Fruit fly (Drosophila melanogaster) whole organism, embryonic: ENCODE data around the gene Polr2I.
A peak's percentile ranks its signal among the peaks of the same experiment; 100 is the strongest.

ENCODE experiments used
- Asciz ChIP-seq: fragments of 200-800 bp; sonication (Bioruptor generic); optimal IDR thresholded peaks from 2 replicates; lab custom pipeline; 2017; ENCODE audit warnings: missing biosample characterization, mild to moderate bottlenecking, missing genetic modification characterization, missing genetic modification reagents
- B-H1 ChIP-seq: fragments of 200-800 bp; sonication (Bioruptor generic); IDR thresholded peaks from 3 replicates; pipeline ENCODE4 v1.3.6; 2022; ENCODE audit warnings: missing biosample characterization, missing genetic modification characterization
- Blimp-1 ChIP-seq: fragments of 200-800 bp; sonication (Bioruptor generic); optimal IDR thresholded peaks from 3 replicates; lab custom pipeline; 2018; ENCODE audit warnings: missing biosample characterization, missing genetic modification characterization, mild to moderate bottlenecking, moderate library complexity, missing genetic modification reagents
- CG10654 ChIP-seq: fragments of 200-800 bp; sonication (Bioruptor generic); optimal IDR thresholded peaks from 2 replicates; lab custom pipeline; 2016; ENCODE audit warnings: missing biosample characterization, missing genetic modification characterization
- CG10979 ChIP-seq: fragments of 200-800 bp; sonication (Bioruptor generic); optimal IDR thresholded peaks from 2 replicates; lab custom pipeline; 2018; ENCODE audit warnings: missing biosample characterization, mild to moderate bottlenecking, missing genetic modification characterization, moderate library complexity
- CG12391 ChIP-seq: fragments of 200-800 bp; sonication (Bioruptor generic); optimal IDR thresholded peaks from 3 replicates; lab custom pipeline; 2018; ENCODE audit warnings: missing biosample characterization, mild to moderate bottlenecking, missing genetic modification characterization, moderate library complexity
- CG12659 ChIP-seq: fragments of 200-800 bp; sonication (Bioruptor generic); optimal IDR thresholded peaks from 3 replicates; lab custom pipeline; 2017; ENCODE audit warnings: mild to moderate bottlenecking, missing biosample characterization, missing genetic modification reagents, missing genetic modification characterization
- CG13424 ChIP-seq: fragments of 200-800 bp; sonication (Bioruptor generic); optimal IDR thresholded peaks from 2 replicates; lab custom pipeline; 2019; ENCODE audit warnings: missing biosample characterization, mild to moderate bottlenecking, missing genetic modification characterization, moderate library complexity
- CG15269 ChIP-seq: fragments of 200-800 bp; sonication (Bioruptor generic); optimal IDR thresholded peaks from 2 replicates; lab custom pipeline; 2018; ENCODE audit warnings: missing biosample characterization, mild to moderate bottlenecking, missing genetic modification characterization, moderate library complexity
- CG1602 ChIP-seq: fragments of 200-800 bp; sonication (Bioruptor generic); optimal IDR thresholded peaks from 3 replicates; lab custom pipeline; 2016; ENCODE audit warnings: missing biosample characterization, missing genetic modification characterization
- CG17359 ChIP-seq: fragments of 200-800 bp; sonication (Bioruptor generic); optimal IDR thresholded peaks from 3 replicates; lab custom pipeline; 2018; ENCODE audit warnings: missing biosample characterization, mild to moderate bottlenecking, missing genetic modification characterization, moderate library complexity
- CG17568 ChIP-seq: fragments of 200-800 bp; sonication (Bioruptor generic); optimal IDR thresholded peaks from 2 replicates; lab custom pipeline; 2018; ENCODE audit warnings: missing biosample characterization, mild to moderate bottlenecking, missing genetic modification characterization, moderate library complexity
- CG17829 ChIP-seq: fragments of 200-800 bp; optimal IDR thresholded peaks from 2 replicates; lab custom pipeline; 2019; ENCODE audit warnings: missing biosample characterization, mild to moderate bottlenecking, missing genetic modification characterization, moderate library complexity
- CG18262 ChIP-seq: fragments of 200-800 bp; optimal IDR thresholded peaks from 3 replicates; lab custom pipeline; 2019; ENCODE audit warnings: missing biosample characterization, mild to moderate bottlenecking, missing genetic modification characterization, moderate library complexity
- CG18599 ChIP-seq: fragments of 200-800 bp; sonication (Bioruptor generic); optimal IDR thresholded peaks from 3 replicates; lab custom pipeline; 2017; ENCODE audit warnings: missing biosample characterization, missing genetic modification characterization, mild to moderate bottlenecking, moderate library complexity, missing genetic modification reagents
- CG31441 ChIP-seq: fragments of 200-800 bp; sonication (Bioruptor generic); IDR thresholded peaks from 2 replicates; pipeline ENCODE4 v1.3.6; 2022; ENCODE audit warnings: missing biosample characterization, missing genetic modification characterization
- CG32772 ChIP-seq: fragments of 200-800 bp; sonication (Bioruptor generic); IDR thresholded peaks from 2 replicates; pipeline ENCODE4 v1.3.6; 2022; ENCODE audit warnings: missing biosample characterization, missing genetic modification characterization
- CG34224 ChIP-seq: fragments of 200-800 bp; sonication (Bioruptor generic); IDR thresholded peaks from 3 replicates; pipeline ENCODE4 v1.3.6; 2022; ENCODE audit warnings: missing biosample characterization, missing genetic modification characterization; ENCODE audit not compliant: partially characterized antibody
- CG4328 ChIP-seq: fragments of 200-800 bp; sonication (Bioruptor generic); optimal IDR thresholded peaks from 3 replicates; lab custom pipeline; 2017; ENCODE audit warnings: missing biosample characterization, missing genetic modification reagents, missing genetic modification characterization
- CG7745 ChIP-seq: fragments of 200-800 bp; sonication (Bioruptor generic); optimal IDR thresholded peaks from 2 replicates; lab custom pipeline; 2018; ENCODE audit warnings: missing biosample characterization, mild to moderate bottlenecking, missing genetic modification characterization, moderate library complexity
- CG8281 ChIP-seq: fragments of 200-800 bp; sonication (Bioruptor generic); optimal IDR thresholded peaks from 2 replicates; lab custom pipeline; 2018; ENCODE audit warnings: missing biosample characterization, mild to moderate bottlenecking, missing genetic modification characterization, moderate library complexity
- CG9437 ChIP-seq: fragments of 200-800 bp; sonication (Bioruptor generic); optimal IDR thresholded peaks from 2 replicates; lab custom pipeline; 2018; ENCODE audit warnings: missing biosample characterization, mild to moderate bottlenecking, missing genetic modification characterization
- Gug ChIP-seq: fragments of 200-800 bp; sonication (Bioruptor generic); IDR thresholded peaks from 4 replicates; pipeline ENCODE4 v1.3.6; 2022; ENCODE audit warnings: missing biosample characterization, missing genetic modification characterization
- HHEX ChIP-seq: fragments of 200-800 bp; sonication (Bioruptor generic); optimal IDR thresholded peaks from 3 replicates; lab custom pipeline; 2017; ENCODE audit warnings: missing biosample characterization, mild to moderate bottlenecking, missing genetic modification characterization, missing genetic modification reagents
- Hr51 ChIP-seq, 2 experiments: fragments of 200-800 bp; sonication (Bioruptor generic); optimal IDR thresholded peaks; 2 replicates in 1 of 2; 3 replicates in 1 of 2; lab custom pipeline; 2016 to 2018; ENCODE audit warnings: missing biosample characterization in 2 of 2, missing genetic modification characterization in 2 of 2, mild to moderate bottlenecking in 1 of 2, moderate library complexity in 1 of 2
- Hsf ChIP-seq: fragments of 200-800 bp; sonication (Bioruptor generic); optimal IDR thresholded peaks from 3 replicates; lab custom pipeline; 2016; ENCODE audit warnings: missing biosample characterization, missing genetic modification characterization
- Med ChIP-seq: fragments of 200-800 bp; sonication (Bioruptor generic); peaks from one replicate; lab custom pipeline; 2016; ENCODE audit warnings: missing biosample characterization, missing genetic modification characterization, mild to moderate bottlenecking, inconsistent platforms, moderate library complexity
- Ptx1 ChIP-seq: fragments of 200-800 bp; sonication (Bioruptor generic); IDR thresholded peaks from 2 replicates; pipeline ENCODE4 v1.3.6; 2022; ENCODE audit warnings: missing biosample characterization, missing genetic modification characterization
- Sox102F ChIP-seq: fragments of 200-800 bp; sonication (Bioruptor generic); optimal IDR thresholded peaks from 2 replicates; lab custom pipeline; 2018; ENCODE audit warnings: missing biosample characterization, mild to moderate bottlenecking, missing genetic modification characterization, moderate library complexity
- Ssrp ChIP-seq: fragments of 200-800 bp; sonication (Bioruptor generic); optimal IDR thresholded peaks from 2 replicates; lab custom pipeline; 2018; ENCODE audit warnings: missing biosample characterization, mild to moderate bottlenecking, missing genetic modification characterization, moderate library complexity
- Xbp1 ChIP-seq: fragments of 200-800 bp; sonication (Bioruptor generic); optimal IDR thresholded peaks from 3 replicates; lab custom pipeline; 2016; ENCODE audit warnings: missing biosample characterization, mild to moderate bottlenecking, missing genetic modification characterization
- aop ChIP-seq: fragments of 200-800 bp; sonication (Bioruptor generic); IDR thresholded peaks from 2 replicates; pipeline ENCODE4 v1.3.6; 2022; ENCODE audit warnings: missing biosample characterization, missing genetic modification characterization
- bcd ChIP-seq: fragments of 200-800 bp; sonication (Bioruptor generic); optimal IDR thresholded peaks from 2 replicates; lab custom pipeline; 2017; ENCODE audit warnings: missing biosample characterization, mild to moderate bottlenecking, missing genetic modification characterization
- bsh ChIP-seq, 2 experiments: fragments of 200-800 bp; sonication (Bioruptor generic); optimal IDR thresholded peaks; 2 replicates each; lab custom pipeline; 2017 to 2018; ENCODE audit warnings: mild to moderate bottlenecking in 2 of 2, missing biosample characterization in 2 of 2, missing genetic modification characterization in 2 of 2, moderate library complexity in 1 of 2
- cg ChIP-seq: fragments of 200-800 bp; sonication (Bioruptor generic); optimal IDR thresholded peaks from 3 replicates; lab custom pipeline; 2019; ENCODE audit warnings: missing biosample characterization, mild to moderate bottlenecking, missing genetic modification characterization, moderate library complexity
- ci ChIP-seq: fragments of 200-800 bp; sonication (Bioruptor generic); IDR thresholded peaks from 3 replicates; pipeline ENCODE4 v1.3.6; 2022; ENCODE audit warnings: missing biosample characterization, missing genetic modification characterization
- dmrt11E ChIP-seq: fragments of 200-800 bp; sonication (Bioruptor generic); optimal IDR thresholded peaks from 3 replicates; lab custom pipeline; 2018; ENCODE audit warnings: missing biosample characterization, mild to moderate bottlenecking, missing genetic modification characterization, moderate library complexity
- gem ChIP-seq: fragments of 200-800 bp; sonication (Bioruptor generic); optimal IDR thresholded peaks from 2 replicates; lab custom pipeline; 2019; ENCODE audit warnings: missing biosample characterization, mild to moderate bottlenecking, missing genetic modification characterization, moderate library complexity
- lmd ChIP-seq: fragments of 200-800 bp; sonication (Bioruptor generic); IDR thresholded peaks from 2 replicates; pipeline ENCODE4 v1.3.6; 2022; ENCODE audit warnings: missing biosample characterization, missing genetic modification characterization
- lola ChIP-seq, 3 experiments: fragments of >200 bp in 2 of 3; fragments of 200-800 bp in 1 of 3; sonication (Bioruptor generic) in 1 of 3; optimal IDR thresholded peaks; 2 replicates each; lab custom pipeline; 2017 to 2019; ENCODE audit warnings: missing biosample characterization in 3 of 3, missing genetic modification characterization in 3 of 3, mild to moderate bottlenecking in 1 of 3, moderate library complexity in 1 of 3
- maf-S ChIP-seq: fragments of 200-800 bp; sonication (Bioruptor generic); optimal IDR thresholded peaks from 2 replicates; lab custom pipeline; 2016; ENCODE audit warnings: missing biosample characterization, missing genetic modification characterization
- onecut ChIP-seq: fragments of 200-800 bp; sonication (Bioruptor generic); IDR thresholded peaks from 2 replicates; pipeline ENCODE4 v1.3.6; 2022; ENCODE audit warnings: missing biosample characterization, missing genetic modification characterization
- org-1 ChIP-seq: fragments of 200-800 bp; sonication (Bioruptor generic); optimal IDR thresholded peaks from 2 replicates; lab custom pipeline; 2017; ENCODE audit warnings: missing biosample characterization, missing genetic modification characterization
- pan ChIP-seq, 4 experiments: fragments of >200 bp in 3 of 4; fragments of 200-800 bp in 1 of 4; sonication (Bioruptor generic) in 1 of 4; optimal IDR thresholded peaks in 3 of 4; IDR thresholded peaks in 1 of 4; 2 replicates each; pipeline versions ENCODE4 v1.3.6 to Lab custom; 2017 to 2022; ENCODE audit warnings: missing biosample characterization in 2 of 4, missing genetic modification characterization in 2 of 4, mixed read lengths in 1 of 4
- phol ChIP-seq: fragments of 200-800 bp; sonication (Bioruptor generic); optimal IDR thresholded peaks from 3 replicates; lab custom pipeline; 2018; ENCODE audit warnings: missing biosample characterization, mild to moderate bottlenecking, missing genetic modification characterization, moderate library complexity
- sens ChIP-seq: fragments of 200-800 bp; sonication (Bioruptor generic); peaks from one replicate; lab custom pipeline; 2016; ENCODE audit warnings: missing biosample characterization, missing genetic modification characterization
- twi ChIP-seq: fragments of 200-800 bp; optimal IDR thresholded peaks from 2 replicates; lab custom pipeline; 2019; ENCODE audit warnings: missing biosample characterization, mild to moderate bottlenecking, missing genetic modification characterization, moderate library complexity
- unpg ChIP-seq: fragments of 200-800 bp; sonication (Bioruptor generic); optimal IDR thresholded peaks from 3 replicates; lab custom pipeline; 2018; ENCODE audit warnings: missing biosample characterization, mild to moderate bottlenecking, missing genetic modification characterization, moderate library complexity

The Polr2I gene

DNA sequence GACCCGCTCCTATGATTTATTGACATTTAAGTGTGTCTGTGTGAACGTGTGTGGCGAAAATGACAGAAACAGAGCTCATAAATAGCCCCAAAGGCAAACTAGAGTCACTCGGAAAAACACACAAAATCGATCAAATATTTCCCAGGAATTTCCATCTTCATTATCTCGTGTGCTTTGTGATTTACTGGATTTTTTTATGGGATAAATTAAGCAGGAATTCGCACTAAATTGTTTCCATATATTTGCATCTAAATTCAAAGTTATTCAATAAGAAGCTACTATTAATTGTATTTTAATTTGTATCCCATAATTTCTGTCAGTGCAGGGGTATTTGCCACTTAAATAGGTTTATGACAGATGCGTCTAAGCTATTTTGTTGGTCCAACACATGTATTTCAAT is 23.8 kb downstream of the Polr2I start (continued):
- TF ChIP-seq lola (GFP tag; optimal IDR thresholded peaks at IDR 0.05; lab: Kevin White, UChicago) (peak in 1 of 3 experiments; percentile 13), CG7745 (tag; lab: Kevin White, UChicago) (no peak), lmd (GFP tag; lab: Robert Waterston, UW) (peak; percentile 12; the same call in 1 of the 2 replicates), Ssrp (tag; lab: Kevin White, UChicago) (peak; percentile 29), Asciz (GFP tag; lab: Kevin White, UChicago) (peak; percentile 33), Gug (0 out of 4 replicates have a peak, but pooled peaks have one; percentile 7), aop (GFP tag; lab: Robert Waterston, UW) (no peak), CG17359 (tag; lab: Kevin White, UChicago) (peak; percentile 33), CG8281 (tag; lab: Kevin White, UChicago) (no peak), Sox102F (GFP tag; lab: Kevin White, UChicago) (peak; percentile 40), maf-S (GFP tag; lab: Kevin White, UChicago) (no peak), CG18599 (GFP tag; lab: Kevin White, UChicago) (peak; percentile 43), phol (peak; percentile 44), twi (peak; percentile 5), CG9437 (GFP tag; lab: Kevin White, UChicago) (peak; percentile 24), pan (optimal IDR thresholded peaks at IDR 0.05; lab: Kevin White, UChicago) (no peak), pan (GFP tag; optimal IDR thresholded peaks at IDR 0.05 in 1 of 2, IDR thresholded peaks at IDR 0.05 in 1 of 2) (peak in 1 of 2 experiments; percentile 56), CG32772 (GFP tag; lab: Robert Waterston, UW) (peak; percentile 43; the same call in 1 of the 2 replicates), CG12659 (GFP tag; lab: Kevin White, UChicago) (peak; percentile 15), CG1602 (GFP tag; lab: Kevin White, UChicago) (peak; percentile 7), Blimp-1 (GFP tag; lab: Kevin White, UChicago) (no peak), dmrt11E (tag; lab: Kevin White, UChicago) (peak; percentile 14), onecut (no peak), CG34224 (GFP tag; lab: Robert Waterston, UW) (no peak), Xbp1 (GFP tag; lab: Kevin White, UChicago) (peak; percentile 44), CG18262 (peak; percentile 43), HHEX (GFP tag; lab: Kevin White, UChicago) (peak; percentile 24), Med (GFP tag; lab: Kevin White, UChicago) (peak; percentile 73), Ptx1 (GFP tag; lab: Robert Waterston, UW) (peak; percentile 44), cg (GFP tag; lab: Kevin White, UChicago) (peak; percentile 12), CG17829 (peak; percentile 10), bcd (GFP tag; lab: Kevin White, UChicago) (peak; percentile 12), CG31441 (0 out of 2 replicates have a peak, but pooled peaks have one; percentile 12), gem (tag; lab: Kevin White, UChicago) (peak; percentile 65), CG12391 (tag; lab: Kevin White, UChicago) (peak; percentile 56), Hr51 (GFP tag; optimal IDR thresholded peaks at IDR 0.05; lab: Kevin White, UChicago) (peak in 1 of 2 experiments; percentile 61), CG10654 (no peak), CG13424 (tag; lab: Kevin White, UChicago) (peak; percentile 54), org-1 (GFP tag; lab: Kevin White, UChicago) (no peak), CG17568 (no peak), sens (GFP tag; lab: Kevin White, UChicago) (peak; percentile 65), bsh (GFP tag; optimal IDR thresholded peaks at IDR 0.05; lab: Kevin White, UChicago) (peak in 1 of 2 experiments; percentile 55), unpg (GFP tag; lab: Kevin White, UChicago) (peak; percentile 39), CG10979 (peak; percentile 40), Hsf (GFP tag; lab: Kevin White, UChicago) (peak; percentile 5), CG4328 (GFP tag; lab: Kevin White, UChicago) (peak; percentile 28), B-H1 (GFP tag; lab: Robert Waterston, UW) (no peak), ci (0 out of 3 replicates have a peak, but pooled peaks have one; percentile 47), CG15269 (tag; lab: Kevin White, UChicago) (peak; percentile 31)
